Worm (Caenorhabditis elegans): ENCODE data around the gene C31B8.12.

Gene C31B8.12

DNA sequence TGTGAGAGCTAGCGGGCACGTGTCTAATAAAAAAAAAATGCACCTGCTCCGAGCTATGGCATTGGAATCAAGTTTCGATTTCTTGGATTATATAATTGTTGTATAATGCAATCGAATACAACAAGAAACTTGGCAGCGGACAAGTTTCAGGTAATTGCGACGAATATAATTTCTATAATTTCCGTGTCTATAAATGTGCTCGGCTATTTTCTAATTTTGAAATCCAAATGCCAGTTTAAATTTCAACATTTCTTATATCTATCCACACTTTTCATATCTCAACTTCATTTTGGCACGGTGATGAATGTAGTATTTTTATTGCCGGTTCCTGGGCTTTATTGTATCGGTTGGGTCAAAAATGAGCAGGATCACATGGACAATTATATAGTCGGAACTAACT lies 2.3 kb upstream of the C31B8.12 start, which contains the start of gene C31B8.16:
Gene C31B8.16, plus strand, starts transcription at position 301 of the 400 bp plus-strand sequence.
- TF ChIP-seq unc-62 (GFP tag; optimal IDR thresholded peaks at IDR 0.05) = no peak

DNA sequence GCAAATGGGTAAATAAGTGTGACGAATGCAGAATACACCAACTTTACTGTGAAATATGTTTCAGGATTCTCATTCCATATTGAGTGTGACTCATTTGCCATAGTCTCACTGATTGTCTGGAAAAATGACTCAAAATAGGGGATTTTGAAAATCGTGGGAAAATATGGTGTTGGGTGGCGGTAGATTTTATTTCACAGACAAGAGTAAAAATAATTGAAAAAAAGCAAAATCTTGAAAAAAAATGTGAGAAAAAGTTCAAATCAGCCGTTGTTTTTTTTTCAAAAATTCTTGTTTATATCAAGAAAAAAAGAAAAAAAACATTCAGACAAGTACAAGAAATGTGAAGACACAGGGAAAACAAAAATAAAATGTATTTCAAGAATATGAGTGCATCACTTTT lies 4.9 kb downstream of the C31B8.12 start, which contains the start of gene srh-38:
Gene srh-38, minus strand, starts transcription at position 101 of the 400 bp plus-strand sequence.
- TF ChIP-seq unc-62 (GFP tag; optimal IDR thresholded peaks at IDR 0.05) = no peak

DNA sequence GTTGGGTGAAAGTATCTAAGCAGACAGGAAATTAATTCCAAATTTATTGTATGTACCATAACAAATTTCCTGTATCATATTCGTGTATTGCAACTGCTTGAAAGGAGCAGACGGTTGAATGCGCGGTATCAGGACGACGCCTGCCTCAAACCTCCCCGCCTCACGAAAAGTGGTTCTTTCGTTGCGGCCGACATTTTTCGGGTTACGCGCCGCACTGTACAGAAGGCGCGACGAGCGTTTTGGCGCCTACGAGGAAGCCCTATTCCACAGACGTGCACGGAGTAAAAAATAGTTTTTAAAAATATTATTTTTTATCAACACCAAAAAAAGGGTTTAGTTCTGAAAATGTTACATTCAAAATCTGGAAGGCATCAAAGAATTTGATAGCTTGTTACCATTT lies 7.3 kb downstream of the C31B8.12 start:
- TF ChIP-seq unc-62 (GFP tag; optimal IDR thresholded peaks at IDR 0.05) = no peak

DNA sequence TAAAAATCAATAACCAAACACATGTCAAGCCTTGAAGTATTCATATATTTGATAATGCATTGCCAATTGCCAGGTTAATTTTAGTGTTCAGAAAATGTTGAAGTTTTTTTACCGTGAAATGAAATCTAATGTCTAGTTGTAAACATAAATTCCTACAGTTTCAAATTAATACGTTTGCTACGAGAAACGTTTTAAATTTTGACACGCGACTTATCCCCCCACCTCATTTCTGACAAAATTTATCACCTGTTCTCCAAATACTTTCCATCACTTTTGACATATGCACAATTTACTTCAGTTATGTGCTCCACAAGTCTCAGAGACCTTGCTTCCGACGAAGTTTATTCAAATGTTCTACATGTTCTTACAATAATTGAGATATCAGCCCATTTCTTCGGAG lies 13.5 kb downstream of the C31B8.12 start, which contains the start of gene srh-146:
Gene srh-146, plus strand, starts transcription at position 301 of the 400 bp plus-strand sequence.
- no peak for TF ChIP-seq unc-62 (GFP tag; optimal IDR thresholded peaks at IDR 0.05)

DNA sequence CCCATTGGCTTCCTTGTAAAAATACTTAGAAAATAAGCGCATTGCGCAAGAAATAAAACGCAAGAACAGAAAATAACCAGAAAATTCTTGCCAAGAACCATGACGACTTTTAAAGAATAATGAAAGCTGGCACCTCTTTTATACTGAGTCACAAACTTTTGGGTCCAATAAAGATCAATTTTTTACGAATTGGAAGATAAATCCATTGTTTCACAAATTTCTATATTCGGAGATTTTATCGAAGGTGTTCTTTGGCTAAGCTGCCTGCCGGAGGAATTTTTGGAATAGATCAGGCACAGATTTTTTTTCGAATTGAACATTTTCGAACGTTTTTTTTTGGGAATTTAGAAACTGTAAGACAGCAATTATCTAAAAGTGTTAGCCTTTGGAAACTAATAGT lies 14.6 kb downstream of the C31B8.12 start, which contains the start of gene C31B8.9:
Gene C31B8.9, minus strand, starts transcription at position 101 of the 400 bp plus-strand sequence.
- no peak for TF ChIP-seq unc-62 (GFP tag; optimal IDR thresholded peaks at IDR 0.05)

DNA sequence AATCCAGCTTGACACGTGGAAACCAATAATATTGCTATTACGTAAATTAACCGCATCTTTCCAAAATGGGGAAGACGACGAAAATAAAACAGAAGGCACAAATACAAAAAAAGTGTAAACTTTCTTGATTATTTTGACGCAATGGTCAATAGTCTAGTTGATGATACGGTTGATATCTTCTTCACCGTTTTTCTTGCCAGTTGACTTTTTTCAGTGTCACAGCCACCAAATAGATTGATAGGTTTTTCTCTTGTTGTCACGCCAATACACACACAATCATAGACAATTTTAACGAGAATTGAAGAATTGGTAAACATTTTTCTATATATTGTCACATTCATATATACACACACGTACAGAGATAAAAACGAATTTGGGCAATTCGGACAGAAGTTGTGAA lies 17.9 kb downstream of the C31B8.12 start, which contains the start of gene zmp-3:
Gene zmp-3, minus strand, starts transcription at position 101 of the 400 bp plus-strand sequence.
- TF ChIP-seq unc-62 (GFP tag; optimal IDR thresholded peaks at IDR 0.05) = no peak

DNA sequence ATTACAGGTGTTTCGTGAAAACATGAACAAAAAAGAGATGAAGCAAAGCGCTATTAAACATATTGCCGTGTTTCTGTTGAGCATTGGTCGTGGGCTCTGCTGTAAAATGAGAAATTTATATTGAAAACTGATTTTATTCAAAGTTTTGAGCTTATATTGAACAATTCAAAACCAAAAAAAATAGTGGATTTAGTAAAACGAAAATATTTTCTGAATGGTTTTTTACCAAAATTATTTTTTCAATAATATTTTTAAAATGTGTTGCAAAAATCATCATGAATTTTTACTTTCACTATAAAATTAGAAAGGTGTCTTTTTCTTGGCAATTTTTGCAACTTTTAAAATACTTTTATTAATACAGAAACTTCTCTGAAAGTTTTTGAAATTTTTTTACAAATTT lies 24.2 kb downstream of the C31B8.12 start, which contains the start of gene C31B8.7:
Gene C31B8.7, minus strand, starts transcription at position 101 of the 400 bp plus-strand sequence.
- TF ChIP-seq unc-62 (GFP tag; optimal IDR thresholded peaks at IDR 0.05) = no peak

DNA sequence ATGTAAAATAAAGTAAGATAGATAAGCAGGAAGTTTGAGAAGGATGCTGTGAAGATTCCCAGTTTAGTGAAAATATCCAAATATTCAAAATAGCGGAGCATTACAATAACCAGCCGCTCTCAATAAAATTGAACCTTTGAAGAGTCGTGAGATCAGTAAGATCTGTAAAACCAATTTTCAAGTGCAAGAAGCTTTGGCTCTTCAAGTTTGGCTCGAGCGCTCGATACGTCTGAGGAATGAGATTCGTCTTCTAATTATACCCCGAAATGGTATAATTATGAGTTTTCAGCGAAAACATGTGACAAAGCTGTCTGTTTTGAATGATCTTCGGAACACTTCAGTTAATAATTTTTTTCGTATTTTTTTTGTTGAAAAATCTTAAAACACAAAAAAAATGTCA lies 27.6 kb downstream of the C31B8.12 start, which contains the start of gene str-46:
Gene str-46, minus strand, starts transcription at position 101 of the 400 bp plus-strand sequence.
- TF ChIP-seq unc-62 (GFP tag; optimal IDR thresholded peaks at IDR 0.05) = no peak

DNA sequence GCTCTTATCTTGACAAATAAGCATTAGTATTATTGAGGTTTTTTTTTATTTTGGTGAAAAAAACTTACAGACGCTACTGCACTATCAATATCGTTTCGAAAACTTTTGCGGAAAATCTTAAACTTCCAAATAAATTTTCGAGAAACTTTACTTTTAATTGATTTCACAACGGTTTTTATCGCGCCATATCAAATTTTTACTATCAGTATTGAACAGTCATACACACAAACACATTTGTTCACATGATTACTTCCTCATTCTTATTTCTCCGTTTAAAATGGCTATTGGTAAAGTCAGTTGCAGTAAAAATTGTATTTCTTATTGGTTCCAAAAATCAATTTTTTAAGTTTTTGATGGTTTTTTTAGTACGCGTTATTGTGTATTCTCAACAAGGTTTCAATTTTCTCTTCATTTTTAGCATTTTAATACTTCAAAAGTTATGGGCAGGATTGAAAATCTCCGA lies 31.2 kb downstream of the C31B8.12 start, which contains the start of gene pals-32:
Gene pals-32, plus strand, starts transcription at position 413 of the 463 bp plus-strand sequence.
- TF ChIP-seq unc-62 (GFP tag; optimal IDR thresholded peaks at IDR 0.05) = no peak

DNA sequence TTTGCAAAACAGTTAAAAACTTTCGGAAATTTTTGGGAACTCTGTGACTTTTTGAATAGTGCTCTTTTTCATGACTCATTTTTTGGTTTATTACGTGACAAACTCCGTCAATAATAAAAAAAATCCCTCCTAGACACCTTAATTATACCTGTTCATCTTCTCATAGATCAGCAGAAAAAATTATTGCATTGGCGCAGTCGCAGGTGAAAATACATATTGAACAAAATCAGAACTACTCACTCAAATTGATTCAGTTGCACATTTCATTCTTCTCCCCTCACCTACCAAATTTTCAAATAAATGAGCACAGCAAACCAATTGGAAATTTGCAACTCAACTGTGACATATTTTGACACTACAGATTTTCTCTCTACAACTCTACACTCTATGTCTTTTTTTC lies 34.5 kb downstream of the C31B8.12 start, which contains the start of gene srh-127:
Gene srh-127, plus strand, starts transcription at position 301 of the 400 bp plus-strand sequence.
- no peak for TF ChIP-seq unc-62 (GFP tag; optimal IDR thresholded peaks at IDR 0.05)

DNA sequence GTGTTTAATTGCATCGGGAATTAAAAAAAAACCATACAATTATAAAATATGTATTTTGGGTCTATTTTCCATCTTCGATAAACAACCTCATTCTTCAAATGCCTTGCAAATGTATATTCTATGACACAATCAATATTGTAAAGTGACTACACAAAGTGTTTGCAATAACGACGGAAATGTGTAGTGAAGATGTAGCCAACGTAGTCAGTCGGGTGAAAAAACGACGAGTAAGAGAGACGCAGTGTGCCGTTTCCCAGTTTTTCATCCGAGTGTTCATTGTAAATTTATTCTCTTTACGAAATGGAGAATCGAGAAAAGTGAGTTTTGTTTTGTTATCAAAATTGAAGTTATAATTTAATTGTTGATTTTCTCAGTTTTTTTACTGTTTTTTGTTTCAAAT lies 35.5 kb downstream of the C31B8.12 start, which contains the start of gene F37B4.15:
Gene F37B4.15, plus strand, starts transcription at position 301 of the 400 bp plus-strand sequence.
- no peak for TF ChIP-seq unc-62 (GFP tag; optimal IDR thresholded peaks at IDR 0.05)

DNA sequence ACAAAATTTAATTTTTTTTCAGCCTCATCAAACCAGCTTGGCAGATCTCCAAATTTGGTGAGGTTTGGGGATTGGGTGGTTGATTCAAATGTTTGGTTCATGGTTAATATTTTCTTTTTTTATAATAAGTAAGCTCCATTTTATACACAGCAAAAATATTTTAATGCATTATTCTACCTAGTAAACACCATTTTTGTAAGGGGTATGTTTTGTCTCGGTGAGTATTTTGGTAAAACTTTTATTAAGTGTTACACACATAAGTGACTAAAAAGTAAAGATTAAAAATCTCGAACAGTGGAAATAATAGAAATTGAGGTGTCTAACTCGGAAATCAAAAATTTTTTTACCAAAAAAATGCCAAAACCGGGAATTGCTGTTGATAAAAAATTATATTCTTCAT lies 38.8 kb downstream of the C31B8.12 start, which contains the start of gene srw-4:
Gene srw-4, minus strand, starts transcription at position 101 of the 400 bp plus-strand sequence.
- no peak for TF ChIP-seq unc-62 (GFP tag; optimal IDR thresholded peaks at IDR 0.05)

DNA sequence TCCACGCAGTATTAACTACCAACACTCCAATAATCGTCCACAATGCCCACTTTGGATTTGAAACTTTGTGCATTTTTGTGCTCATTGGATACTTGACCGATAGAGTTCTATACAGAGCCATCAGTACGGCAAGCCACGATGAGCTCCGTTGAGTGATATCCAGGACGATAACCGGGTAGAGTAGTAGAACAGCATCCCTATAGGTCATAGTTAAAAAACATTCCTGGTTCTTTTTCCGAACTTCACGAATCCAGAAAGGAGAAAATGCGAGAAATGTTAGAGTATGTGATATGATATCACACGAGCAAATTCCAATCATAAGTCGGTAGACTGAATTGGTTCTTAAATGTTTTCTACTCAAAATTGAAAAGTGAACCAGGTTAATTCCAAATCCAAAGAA lies 39.2 kb downstream of the C31B8.12 start:
- TF ChIP-seq unc-62 (GFP tag; optimal IDR thresholded peaks at IDR 0.05) = no peak

DNA sequence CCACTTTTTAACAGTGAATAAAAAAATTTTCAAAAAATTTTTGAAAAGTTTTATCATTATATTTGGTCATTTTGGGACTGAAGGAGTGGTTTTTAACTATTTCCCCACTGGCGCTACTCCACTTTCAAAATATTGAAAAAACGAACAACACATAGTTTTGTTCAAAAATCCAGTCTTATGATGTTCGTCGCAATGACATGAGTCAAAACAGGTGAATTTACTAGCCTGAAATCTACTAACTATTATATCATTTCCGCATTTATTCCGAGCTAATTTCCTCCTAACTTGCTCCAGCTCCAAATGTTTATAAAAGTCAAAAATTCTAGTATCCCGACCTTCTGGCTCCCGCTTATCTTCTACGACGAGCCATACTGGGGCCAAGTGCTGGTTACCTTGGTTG lies 43.0 kb downstream of the C31B8.12 start, which contains the start of gene sre-24:
Gene sre-24, plus strand, starts transcription at position 301 of the 400 bp plus-strand sequence.
- no peak for TF ChIP-seq unc-62 (GFP tag; optimal IDR thresholded peaks at IDR 0.05)

DNA sequence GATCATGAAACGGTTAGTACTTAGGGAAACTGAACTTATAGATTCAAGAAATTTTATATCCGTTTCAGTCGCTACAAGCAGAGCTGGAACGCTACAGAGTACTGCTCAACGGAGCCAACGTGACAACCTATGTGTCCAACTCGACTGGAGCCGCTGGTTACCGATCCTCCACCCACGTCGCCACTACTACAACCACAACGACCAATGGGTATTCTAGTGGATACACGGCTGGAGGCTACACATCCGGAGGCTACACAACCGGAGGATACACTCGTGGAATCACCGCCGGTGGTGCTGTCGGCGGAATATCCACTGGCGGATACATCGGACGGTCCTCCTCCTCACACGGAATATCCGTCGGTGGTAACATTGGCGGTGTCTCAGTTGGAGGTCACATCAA lies 44.4 kb downstream of the C31B8.12 start:
- no peak for TF ChIP-seq unc-62 (GFP tag; optimal IDR thresholded peaks at IDR 0.05)

DNA sequence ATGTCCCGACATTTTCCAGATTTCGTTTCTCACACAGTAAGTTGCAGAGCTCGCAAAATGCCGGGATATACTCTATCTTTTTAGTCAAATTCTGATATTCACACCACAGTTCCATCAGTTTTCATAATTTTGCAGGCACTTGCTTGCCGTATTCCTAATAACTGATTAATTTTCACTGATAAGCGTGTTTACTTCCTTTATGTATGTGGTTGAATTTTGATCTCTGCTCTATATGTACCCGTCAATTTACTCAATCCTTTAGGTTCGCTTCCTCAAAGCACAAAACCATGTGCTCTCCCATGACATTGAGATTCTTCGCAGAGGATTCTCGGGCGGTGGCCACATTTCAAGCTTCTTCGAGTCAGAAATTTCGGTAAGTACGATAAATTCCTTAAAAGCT lies 45.9 kb downstream of the C31B8.12 start:
- TF ChIP-seq unc-62 (GFP tag; optimal IDR thresholded peaks at IDR 0.05) = no peak

DNA sequence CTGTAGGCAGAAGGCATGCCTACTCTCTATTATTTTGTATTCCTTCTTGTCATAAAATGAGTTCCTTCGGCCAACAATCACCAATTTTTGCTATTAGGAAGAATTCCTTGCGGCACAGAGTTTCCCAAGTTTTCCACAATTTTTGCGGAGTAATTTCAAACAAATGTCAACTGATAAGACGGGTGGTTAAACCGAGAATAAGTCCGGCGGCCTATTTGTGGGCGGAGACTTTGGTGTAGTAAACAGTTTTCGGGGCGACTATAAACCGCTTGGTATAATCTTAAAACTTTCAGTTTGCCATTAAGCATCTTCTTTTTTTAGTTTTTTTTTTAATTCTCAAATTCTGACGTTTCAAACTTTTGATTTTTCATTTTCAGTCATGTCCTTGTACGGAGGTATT lies 46.4 kb downstream of the C31B8.12 start, which contains the start of gene ifc-1:
Gene ifc-1, plus strand, starts transcription at position 378 of the 400 bp plus-strand sequence.
- no peak for TF ChIP-seq unc-62 (GFP tag; optimal IDR thresholded peaks at IDR 0.05)

Data from whole organism, dauer.